Fruit fly (Drosophila melanogaster): Measurements from ENCODE around the gene rump.

Gene rump

dm6 chr3R:9534125-9534496 is 24.0 kb upstream of the rump start:
- TF ChIP-seq Pif1A (GFP tag; optimal IDR thresholded peaks at IDR 0.05), result peak; percentile 87
- TF ChIP-seq CG34367 (tag; optimal IDR thresholded peaks at IDR 0.05), result peak; percentile 86
- TF ChIP-seq CG8301 (tag; optimal IDR thresholded peaks at IDR 0.05), result peak; percentile 94
- peak; percentile 79 for TF ChIP-seq Snoo (tag; optimal IDR thresholded peaks at IDR 0.05)
- peak; percentile 22 for TF ChIP-seq CG13204 (GFP tag; optimal IDR thresholded peaks at IDR 0.05)
- peak; percentile 96 for TF ChIP-seq CG4496 (GFP tag; IDR thresholded peaks at IDR 0.05)
- peak; percentile 90 for TF ChIP-seq CG17806 (tag; optimal IDR thresholded peaks at IDR 0.05)
- peak; percentile 90 for TF ChIP-seq CG8159 (tag; optimal IDR thresholded peaks at IDR 0.05)
- peak; percentile 44; the same call in 1 of the 2 replicates for TF ChIP-seq CG10348 (GFP tag; IDR thresholded peaks at IDR 0.05)
- TF ChIP-seq CG32121 (GFP tag; IDR thresholded peaks at IDR 0.05), result peak; percentile 91
- TF ChIP-seq Pif1B (GFP tag; optimal IDR thresholded peaks at IDR 0.05), result peak; percentile 75
- TF ChIP-seq gl (tag; optimal IDR thresholded peaks at IDR 0.05), result peak; percentile 45
- TF ChIP-seq CG15710 (tag; optimal IDR thresholded peaks at IDR 0.05), result peak; percentile 85
- no peak for TF ChIP-seq EcR (GFP tag; optimal IDR thresholded peaks at IDR 0.05)
- TF ChIP-seq fd96Ca (GFP tag; IDR thresholded peaks at IDR 0.05), result peak; percentile 51; the same call in 1 of the 3 replicates
- TF ChIP-seq Ets98B (GFP tag; IDR thresholded peaks at IDR 0.05), result peak; percentile 93
- peak; percentile 83 for TF ChIP-seq CG12605 (GFP tag; IDR thresholded peaks at IDR 0.05)
- TF ChIP-seq CG14655 (GFP tag; optimal IDR thresholded peaks at IDR 0.05), result peak; percentile 93
- peak; percentile 91 for TF ChIP-seq CG9948 (tag; optimal IDR thresholded peaks at IDR 0.05)
- peak; percentile 82 for TF ChIP-seq rn (GFP tag; IDR thresholded peaks at IDR 0.05)
- peak; percentile 85 for TF ChIP-seq D1 (tag; optimal IDR thresholded peaks at IDR 0.05)

DNA sequence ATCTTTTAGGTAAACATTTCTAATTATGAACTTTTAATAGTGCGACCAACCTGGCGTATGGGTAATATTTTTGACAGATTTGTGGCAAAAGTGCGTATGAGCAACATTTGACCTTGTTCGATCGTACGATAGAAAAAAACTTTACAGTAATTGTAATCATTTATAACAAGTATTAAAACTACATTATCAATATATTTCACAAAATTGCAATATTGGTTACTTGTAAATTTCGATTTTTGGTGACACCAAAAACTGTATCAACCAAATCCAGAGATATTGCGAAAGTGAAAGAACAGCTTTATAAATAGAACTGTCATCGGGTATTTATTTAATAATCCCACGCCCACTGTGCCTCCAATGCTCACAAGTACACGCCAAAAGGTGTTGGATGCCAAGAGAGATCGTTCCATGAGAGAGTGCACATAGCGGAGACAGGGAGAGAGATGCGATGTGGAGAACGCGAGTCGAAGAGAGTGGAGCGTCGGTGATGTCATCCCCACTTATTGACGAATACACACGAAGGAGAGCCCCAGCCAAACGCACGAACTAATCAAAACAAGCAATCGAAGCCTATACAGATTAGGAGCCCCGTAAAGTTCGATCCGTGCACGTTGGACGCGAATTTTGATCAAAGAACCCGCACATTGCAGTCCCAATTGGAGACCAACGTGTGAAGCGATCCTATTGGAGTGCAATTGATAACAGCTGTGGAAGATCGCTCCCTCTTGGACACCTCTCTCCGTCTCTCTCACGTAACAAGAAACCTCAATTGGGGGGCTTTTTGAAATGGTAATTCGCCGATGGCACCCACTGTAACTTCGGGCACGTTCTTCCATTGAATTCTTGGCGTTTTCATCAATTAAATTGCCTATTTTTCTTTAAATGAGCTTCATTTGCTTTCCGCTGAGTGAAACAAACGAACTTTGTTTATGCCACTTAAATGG is 23.3 kb upstream of the rump start:
- TF ChIP-seq CG4496 (GFP tag; IDR thresholded peaks at IDR 0.05), result peak; percentile 90; the same call in 2 of the 3 replicates
- TF ChIP-seq rn (GFP tag; IDR thresholded peaks at IDR 0.05), result peak; percentile 66
- TF ChIP-seq CG17806 (tag; optimal IDR thresholded peaks at IDR 0.05), result peak; percentile 91
- TF ChIP-seq fd96Ca (GFP tag; IDR thresholded peaks at IDR 0.05), result peak; percentile 93
- peak; percentile 85 for TF ChIP-seq gl (tag; optimal IDR thresholded peaks at IDR 0.05)
- TF ChIP-seq CG9948 (tag; optimal IDR thresholded peaks at IDR 0.05), result peak; percentile 96
- peak; percentile 98 for TF ChIP-seq Pif1A (GFP tag; optimal IDR thresholded peaks at IDR 0.05)
- peak; percentile 44; the same call in 1 of the 2 replicates for TF ChIP-seq CG12605 (GFP tag; IDR thresholded peaks at IDR 0.05)
- TF ChIP-seq CG34367 (tag; optimal IDR thresholded peaks at IDR 0.05), result peak; percentile 92
- TF ChIP-seq CG32121 (GFP tag; IDR thresholded peaks at IDR 0.05), result peak; percentile 91
- peak; percentile 75 for TF ChIP-seq CG10348 (GFP tag; IDR thresholded peaks at IDR 0.05)
- peak; percentile 94 for TF ChIP-seq CG15710 (tag; optimal IDR thresholded peaks at IDR 0.05)
- peak; percentile 89 for TF ChIP-seq CG13204 (GFP tag; optimal IDR thresholded peaks at IDR 0.05)
- TF ChIP-seq EcR (GFP tag; optimal IDR thresholded peaks at IDR 0.05), result peak; percentile 48
- peak; percentile 77; the same call in 1 of the 2 replicates for TF ChIP-seq Ets98B (GFP tag; IDR thresholded peaks at IDR 0.05)
- TF ChIP-seq D1 (tag; optimal IDR thresholded peaks at IDR 0.05), result peak; percentile 95
- peak; percentile 97 for TF ChIP-seq CG8159 (tag; optimal IDR thresholded peaks at IDR 0.05)
- TF ChIP-seq CG8301 (tag; optimal IDR thresholded peaks at IDR 0.05), result peak; percentile 98
- TF ChIP-seq Pif1B (GFP tag; optimal IDR thresholded peaks at IDR 0.05), result peak; percentile 97
- TF ChIP-seq Snoo (tag; optimal IDR thresholded peaks at IDR 0.05), result peak; percentile 98
- TF ChIP-seq CG14655 (GFP tag; optimal IDR thresholded peaks at IDR 0.05), result peak; percentile 99

- TF ChIP-seq Pif1A (GFP tag; optimal IDR thresholded peaks at IDR 0.05), result no peak
- TF ChIP-seq Ets98B (GFP tag; IDR thresholded peaks at IDR 0.05), result no peak; the same call in 1 of the 2 replicates
- no peak for TF ChIP-seq D1 (tag; optimal IDR thresholded peaks at IDR 0.05)
- no peak for TF ChIP-seq fd96Ca (GFP tag; IDR thresholded peaks at IDR 0.05)
- TF ChIP-seq gl (tag; optimal IDR thresholded peaks at IDR 0.05), result no peak
- TF ChIP-seq CG17806 (tag; optimal IDR thresholded peaks at IDR 0.05), result no peak
- TF ChIP-seq EcR (GFP tag; optimal IDR thresholded peaks at IDR 0.05), result no peak
- TF ChIP-seq CG34367 (tag; optimal IDR thresholded peaks at IDR 0.05), result no peak
- no peak; the same call in 1 of the 2 replicates for TF ChIP-seq CG12605 (GFP tag; IDR thresholded peaks at IDR 0.05)
- no peak for TF ChIP-seq rn (GFP tag; IDR thresholded peaks at IDR 0.05)
- TF ChIP-seq Pif1B (GFP tag; optimal IDR thresholded peaks at IDR 0.05), result no peak
- no peak; the same call in 2 of the 3 replicates for TF ChIP-seq CG4496 (GFP tag; IDR thresholded peaks at IDR 0.05)
- TF ChIP-seq CG32121 (GFP tag; IDR thresholded peaks at IDR 0.05), result no peak
- no peak for TF ChIP-seq CG9948 (tag; optimal IDR thresholded peaks at IDR 0.05)
- no peak for TF ChIP-seq CG8159 (tag; optimal IDR thresholded peaks at IDR 0.05)
- no peak for TF ChIP-seq CG10348 (GFP tag; IDR thresholded peaks at IDR 0.05)
- no peak for TF ChIP-seq Snoo (tag; optimal IDR thresholded peaks at IDR 0.05)
- no peak for TF ChIP-seq CG15710 (tag; optimal IDR thresholded peaks at IDR 0.05)
- no peak for TF ChIP-seq CG14655 (GFP tag; optimal IDR thresholded peaks at IDR 0.05)
- no peak for TF ChIP-seq CG13204 (GFP tag; optimal IDR thresholded peaks at IDR 0.05)
Observed at dm6 chr3R:9532437-9533180, 22.5 kb upstream of the rump start, which contains the start of gene by. TSS of gene by (minus strand) at chr3R:9533011.

- TF ChIP-seq CG17806 (tag; optimal IDR thresholded peaks at IDR 0.05) (no peak), Pif1B (GFP tag; optimal IDR thresholded peaks at IDR 0.05) (no peak), CG4496 (GFP tag; IDR thresholded peaks at IDR 0.05) (no peak), CG8301 (tag; optimal IDR thresholded peaks at IDR 0.05) (no peak), CG10348 (GFP tag; IDR thresholded peaks at IDR 0.05) (no peak), CG34367 (tag; optimal IDR thresholded peaks at IDR 0.05) (no peak), CG9948 (tag; optimal IDR thresholded peaks at IDR 0.05) (no peak), fd96Ca (GFP tag; IDR thresholded peaks at IDR 0.05) (no peak), CG14655 (GFP tag; optimal IDR thresholded peaks at IDR 0.05) (no peak), Ets98B (GFP tag; IDR thresholded peaks at IDR 0.05) (no peak), D1 (tag; optimal IDR thresholded peaks at IDR 0.05) (no peak), rn (GFP tag; IDR thresholded peaks at IDR 0.05) (no peak), CG32121 (GFP tag; IDR thresholded peaks at IDR 0.05) (no peak), CG12605 (GFP tag; IDR thresholded peaks at IDR 0.05) (no peak), Pif1A (GFP tag; optimal IDR thresholded peaks at IDR 0.05) (no peak), Snoo (tag; optimal IDR thresholded peaks at IDR 0.05) (no peak), CG15710 (tag; optimal IDR thresholded peaks at IDR 0.05) (no peak)
Observed at dm6 chr3R:9529913-9530312, 19.8 kb upstream of the rump start.

Measured in whole organism, pupa.